Worm (Caenorhabditis elegans) whole organism, L1 larva: ENCODE data around the gene M153.5.

Source experiments
- F16B12.6 ChIP-seq: fragments of 150-350 bp; optimal IDR thresholded peaks from 2 replicates; lab custom pipeline; 2014; ENCODE audit warnings: missing biosample characterization, missing genetic modification characterization
- alr-1 ChIP-seq: fragments of 200-800 bp; sonication (Bioruptor generic); optimal IDR thresholded peaks from 2 replicates; lab custom pipeline; 2018; ENCODE audit warnings: borderline replicate concordance, mild to moderate bottlenecking, missing genetic modification characterization, missing compliant biosample characterization
- aly-2 ChIP-seq: fragments of 150-350 bp; optimal IDR thresholded peaks from 2 replicates; lab custom pipeline; 2014; ENCODE audit warnings: missing biosample characterization, missing genetic modification characterization
- ama-1 ChIP-seq: fragments of 150-350 bp; optimal IDR thresholded peaks from 2 replicates; lab custom pipeline; 2014
- blmp-1 ChIP-seq: fragments of 150-350 bp; optimal IDR thresholded peaks from 2 replicates; lab custom pipeline; 2014; ENCODE audit warnings: missing biosample characterization, missing genetic modification characterization
- ceh-8 ChIP-seq: fragments of 200-800 bp; sonication (Bioruptor generic); optimal IDR thresholded peaks from 2 replicates; lab custom pipeline; 2018; ENCODE audit warnings: mild to moderate bottlenecking, missing genetic modification characterization, moderate library complexity, missing compliant biosample characterization
- ceh-82 ChIP-seq, 3 experiments: fragments of 150-350 bp in 1 of 3; sonication (generic microtip) in 2 of 3; optimal IDR thresholded peaks; 2 replicates each; lab custom pipeline; 2014 to 2017; ENCODE audit warnings: missing biosample characterization in 3 of 3, missing genetic modification characterization in 3 of 3
- ceh-88 ChIP-seq: fragments of 200-800 bp; sonication (Bioruptor generic); IDR thresholded peaks from 2 replicates; pipeline ENCODE4 v1.3.6; 2022; ENCODE audit warnings: missing genetic modification characterization, missing compliant biosample characterization
- dpl-1 ChIP-seq, 3 experiments: fragments of 150-350 bp in 2 of 3; sonication (generic microtip) in 1 of 3; optimal IDR thresholded peaks; 2 replicates each; lab custom pipeline; 2014 to 2017; ENCODE audit warnings: missing biosample characterization in 3 of 3, missing genetic modification characterization in 3 of 3, missing genetic modification reagents in 3 of 3
- dsc-1 ChIP-seq: sonication (generic microtip); optimal IDR thresholded peaks from 2 replicates; lab custom pipeline; 2016; ENCODE audit warnings: mild to moderate bottlenecking, missing genetic modification characterization, missing compliant biosample characterization
- efl-1 ChIP-seq, 4 experiments: fragments of 150-350 bp; optimal IDR thresholded peaks in 3 of 4; peaks in 1 of 4; 1 replicate in 1 of 4; 2 replicates in 3 of 4; lab custom pipeline; 2014; ENCODE audit warnings: missing biosample characterization in 2 of 4, missing genetic modification characterization in 2 of 4, missing genetic modification reagents in 2 of 4
- egl-13 ChIP-seq: sonication (generic microtip); optimal IDR thresholded peaks from 2 replicates; lab custom pipeline; 2016; ENCODE audit warnings: missing genotype, missing genetic modification reagents, missing genetic modification characterization, missing compliant biosample characterization
- elt-2 ChIP-seq: sonication (generic microtip); optimal IDR thresholded peaks from 2 replicates; lab custom pipeline; 2016; ENCODE audit warnings: missing genetic modification characterization, mild to moderate bottlenecking, inconsistent platforms, missing compliant biosample characterization, missing genetic modification reagents
- elt-3 ChIP-seq, 6 experiments: fragments of 150-350 bp in 1 of 6; sonication (generic microtip); optimal IDR thresholded peaks; 2 replicates each; lab custom pipeline; 2017 to 2018; ENCODE audit warnings: missing biosample characterization in 6 of 6, missing genetic modification characterization in 6 of 6, inconsistent platforms in 1 of 6
- ets-5 ChIP-seq: fragments of 200-800 bp; sonication (Bioruptor generic); IDR thresholded peaks from 2 replicates; pipeline ENCODE4 v1.3.6; 2022; ENCODE audit warnings: missing genetic modification characterization, missing compliant biosample characterization
- fkh-8 ChIP-seq: sonication (generic microtip); optimal IDR thresholded peaks from 2 replicates; lab custom pipeline; 2016; ENCODE audit warnings: mild to moderate bottlenecking, missing genetic modification characterization, missing compliant biosample characterization
- fos-1 ChIP-seq: fragments of 150-350 bp; optimal IDR thresholded peaks from 2 replicates; lab custom pipeline; 2014; ENCODE audit warnings: missing biosample characterization, missing genetic modification characterization
- hlh-17 ChIP-seq: fragments of 200-800 bp; sonication (Bioruptor generic); optimal IDR thresholded peaks from 2 replicates; lab custom pipeline; 2018; ENCODE audit warnings: missing genetic modification characterization, mild to moderate bottlenecking, missing compliant biosample characterization, moderate library complexity, borderline replicate concordance
- hlh-4 ChIP-seq: sonication (generic microtip); optimal IDR thresholded peaks from 2 replicates; lab custom pipeline; 2016; ENCODE audit warnings: mild to moderate bottlenecking, missing genetic modification characterization, missing compliant biosample characterization
- hpl-2 ChIP-seq: fragments of 150-350 bp; optimal IDR thresholded peaks from 2 replicates; lab custom pipeline; 2014; ENCODE audit warnings: missing biosample characterization, missing genetic modification reagents, missing genetic modification characterization
- isw-1 ChIP-seq: fragments of 200-800 bp; sonication (Bioruptor generic); IDR thresholded peaks from 2 replicates; pipeline ENCODE4 v1.3.6; 2022; ENCODE audit warnings: missing genetic modification characterization, missing compliant biosample characterization
- jun-1 ChIP-seq: fragments of 150-350 bp; optimal IDR thresholded peaks from 2 replicates; lab custom pipeline; 2014; ENCODE audit warnings: missing biosample characterization, missing genetic modification reagents, missing genetic modification characterization
- lin-13 ChIP-seq: fragments of 150-350 bp; optimal IDR thresholded peaks from 2 replicates; lab custom pipeline; 2014; ENCODE audit warnings: missing biosample characterization, missing genetic modification reagents, missing genetic modification characterization
- lin-14 ChIP-seq: fragments of 200-800 bp; sonication (Bioruptor generic); optimal IDR thresholded peaks from 2 replicates; lab custom pipeline; 2018; ENCODE audit warnings: mild to moderate bottlenecking, missing genetic modification characterization, moderate library complexity, missing compliant biosample characterization
- lsy-2 ChIP-seq, 2 experiments: fragments of 150-350 bp; optimal IDR thresholded peaks; 2 replicates each; lab custom pipeline; 2014; ENCODE audit warnings: missing biosample characterization in 2 of 2, missing genetic modification characterization in 2 of 2
- mdl-1 ChIP-seq, 2 experiments: fragments of 150-350 bp; optimal IDR thresholded peaks; 2 replicates each; lab custom pipeline; 2014 to 2017; ENCODE audit warnings: missing biosample characterization in 2 of 2, missing genetic modification characterization in 2 of 2, inconsistent platforms in 1 of 2
- nhr-19 ChIP-seq: fragments of 200-800 bp; sonication (Bioruptor generic); conservative IDR thresholded peaks from 2 replicates; pipeline ENCODE4 v1.3.6; 2022; ENCODE audit warnings: missing genetic modification characterization, missing compliant biosample characterization
- nhr-47 ChIP-seq: sonication (generic microtip); optimal IDR thresholded peaks from 2 replicates; lab custom pipeline; 2016; ENCODE audit warnings: mild to moderate bottlenecking, missing genetic modification characterization, moderate library complexity, missing compliant biosample characterization
- nhr-76 ChIP-seq: sonication (generic microtip); optimal IDR thresholded peaks from 2 replicates; lab custom pipeline; 2017; ENCODE audit warnings: missing biosample characterization, missing genetic modification characterization
- nhr-84 ChIP-seq: sonication (generic microtip); optimal IDR thresholded peaks from 2 replicates; lab custom pipeline; 2017; ENCODE audit warnings: missing biosample characterization, missing genetic modification characterization
- nhr-85 ChIP-seq: sonication (generic microtip); peaks from one replicate; lab custom pipeline; 2016; ENCODE audit warnings: missing genetic modification characterization, inconsistent platforms, missing compliant biosample characterization
- pag-3 ChIP-seq: sonication (generic microtip); optimal IDR thresholded peaks from 2 replicates; lab custom pipeline; 2017; ENCODE audit warnings: missing genetic modification characterization, mild to moderate bottlenecking, missing compliant biosample characterization, antibody characterized with exemption, borderline replicate concordance; ENCODE audit not compliant: insufficient read depth
- skn-1 ChIP-seq: fragments of 150-350 bp; optimal IDR thresholded peaks from 2 replicates; lab custom pipeline; 2014; ENCODE audit warnings: missing biosample characterization, missing genetic modification characterization
- snpc-4 ChIP-seq: fragments of 150-350 bp; optimal IDR thresholded peaks from 2 replicates; lab custom pipeline; 2014; ENCODE audit warnings: missing biosample characterization, missing genetic modification characterization
- sup-37 ChIP-seq: fragments of 200-800 bp; sonication (Bioruptor generic); optimal IDR thresholded peaks from 2 replicates; lab custom pipeline; 2018; ENCODE audit warnings: mild to moderate bottlenecking, missing genetic modification characterization, missing compliant biosample characterization
- unc-86 ChIP-seq: sonication (generic microtip); optimal IDR thresholded peaks from 2 replicates; lab custom pipeline; 2016; ENCODE audit warnings: missing genetic modification characterization, missing compliant biosample characterization
- vab-15 ChIP-seq: sonication (generic microtip); optimal IDR thresholded peaks from 2 replicates; lab custom pipeline; 2017; ENCODE audit warnings: missing genotype, mild to moderate bottlenecking, missing genetic modification characterization, missing compliant biosample characterization
- xbp-1 ChIP-seq: sonication (generic microtip); optimal IDR thresholded peaks from 2 replicates; lab custom pipeline; 2016; ENCODE audit warnings: missing genetic modification characterization, missing compliant biosample characterization
- zag-1 ChIP-seq: fragments of 150-350 bp; optimal IDR thresholded peaks from 2 replicates; lab custom pipeline; 2014; ENCODE audit warnings: missing biosample characterization, missing genetic modification characterization
- zip-4 ChIP-seq: fragments of 200-800 bp; sonication (Bioruptor generic); optimal IDR thresholded peaks from 2 replicates; lab custom pipeline; 2018; ENCODE audit warnings: mild to moderate bottlenecking, missing genetic modification characterization, moderate library complexity, missing compliant biosample characterization

The M153.5 gene

DNA sequence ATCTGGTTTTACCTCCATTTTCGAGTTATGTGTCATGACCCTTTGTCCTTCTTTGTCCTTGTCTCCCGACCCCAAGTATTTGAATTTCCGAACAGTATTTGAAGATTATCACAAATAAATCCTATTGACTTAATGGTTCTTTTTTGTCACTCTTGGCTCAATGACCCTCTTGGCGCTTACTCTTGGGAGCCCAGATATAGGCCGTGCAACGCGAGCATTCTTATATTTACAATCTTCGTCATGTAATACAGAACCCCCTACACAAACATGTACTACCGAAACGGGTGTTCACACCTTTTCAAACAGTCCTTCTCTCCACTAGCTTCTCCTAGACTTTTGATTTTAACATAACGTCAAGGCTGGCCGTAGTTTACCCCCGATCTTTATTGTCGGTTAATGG is at the start of gene M153.5:
M153.5 (plus strand) TSS at position 301 of the 400 bp plus-strand sequence.
- no peak for TF ChIP-seq F16B12.6

DNA sequence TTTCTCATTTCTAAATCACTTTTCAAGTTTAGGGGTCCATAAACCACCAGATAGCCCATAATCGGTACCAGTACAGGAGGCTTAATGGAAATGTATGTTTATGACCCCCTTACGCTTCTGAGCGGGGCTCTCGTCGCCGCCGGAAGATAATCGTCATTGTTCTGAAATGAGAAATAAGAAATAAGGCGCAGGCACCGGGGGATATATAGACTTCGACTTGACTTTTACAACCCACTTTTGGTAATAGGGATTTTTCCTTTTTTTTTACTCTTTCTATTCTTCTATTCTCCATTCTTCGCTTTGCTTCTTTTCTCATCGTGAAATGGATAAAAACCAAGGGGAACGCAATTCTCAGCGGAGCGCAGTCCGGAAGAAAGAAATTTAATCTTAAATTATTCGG is 48.6 kb upstream of the M153.5 start:
- no peak for TF ChIP-seq nhr-85
- TF ChIP-seq efl-1 (optimal IDR thresholded peaks at IDR 0.05; lab: Kevin White, UChicago) = no peak
- TF ChIP-seq efl-1 (GFP tag; optimal IDR thresholded peaks at IDR 0.05 in 1 of 2; lab: Kevin White, UChicago) = peak in 1 of 2 experiments; percentile 58

DNA sequence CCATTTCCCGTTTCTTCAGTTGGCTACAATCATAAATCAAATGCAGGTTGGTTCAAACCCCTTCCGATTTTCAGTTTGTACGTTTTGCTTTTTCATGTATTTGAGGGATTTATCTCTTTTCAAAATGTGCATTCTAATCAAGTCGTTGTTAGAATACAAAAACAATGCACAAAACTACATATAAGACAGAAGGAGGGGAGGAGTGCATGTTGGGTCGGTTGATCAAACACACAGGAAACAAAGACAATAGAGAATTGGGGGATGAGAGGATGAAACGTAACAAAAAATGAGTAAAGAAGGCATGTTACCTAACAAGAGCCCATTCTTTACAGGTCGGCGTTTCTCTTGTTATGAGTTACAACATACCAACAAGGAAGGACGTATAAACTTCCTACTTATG is 45.8 kb upstream of the M153.5 start:
- TF ChIP-seq blmp-1 (no peak), ceh-88 (GFP tag; lab: Robert Waterston, UW) (no peak), hpl-2 (GFP tag; lab: Kevin White, UChicago) (no peak), vab-15 (tag; lab: Kevin White, UChicago) (no peak), nhr-85 (no peak), fkh-8 (tag; lab: Kevin White, UChicago) (no peak)

DNA sequence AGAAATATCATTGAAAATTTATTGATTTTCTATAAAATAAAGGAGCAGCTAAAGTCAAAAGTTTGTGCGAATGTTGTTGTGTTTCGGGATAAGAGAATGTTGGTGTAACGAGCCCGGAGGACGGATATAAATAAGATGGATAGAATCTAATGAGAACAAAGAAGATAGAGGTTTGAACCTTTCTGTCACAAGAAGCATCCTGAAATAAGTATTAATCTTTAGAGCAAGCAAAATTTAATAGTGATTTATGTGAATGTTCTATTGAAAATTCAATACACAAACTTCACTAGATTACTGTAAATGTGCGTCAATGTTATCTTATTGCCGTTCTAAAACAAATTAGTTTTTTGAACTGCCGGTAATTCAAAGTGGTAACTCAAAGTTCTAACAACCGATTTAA is 40.1 kb upstream of the M153.5 start, which contains the start of gene W03G11.3:
W03G11.3 (minus strand) TSS at position 101 of the 400 bp plus-strand sequence.
- TF ChIP-seq isw-1 (GFP tag; lab: Robert Waterston, UW) (no peak), snpc-4 (no peak), skn-1 (no peak), nhr-19 (GFP tag; lab: Robert Waterston, UW) (no peak), xbp-1 (tag; lab: Kevin White, UChicago) (no peak), efl-1 (optimal IDR thresholded peaks at IDR 0.05; lab: Kevin White, UChicago) (no peak), efl-1 (GFP tag; optimal IDR thresholded peaks at IDR 0.05 in 1 of 2; lab: Kevin White, UChicago) (no peak), ets-5 (no peak)

DNA sequence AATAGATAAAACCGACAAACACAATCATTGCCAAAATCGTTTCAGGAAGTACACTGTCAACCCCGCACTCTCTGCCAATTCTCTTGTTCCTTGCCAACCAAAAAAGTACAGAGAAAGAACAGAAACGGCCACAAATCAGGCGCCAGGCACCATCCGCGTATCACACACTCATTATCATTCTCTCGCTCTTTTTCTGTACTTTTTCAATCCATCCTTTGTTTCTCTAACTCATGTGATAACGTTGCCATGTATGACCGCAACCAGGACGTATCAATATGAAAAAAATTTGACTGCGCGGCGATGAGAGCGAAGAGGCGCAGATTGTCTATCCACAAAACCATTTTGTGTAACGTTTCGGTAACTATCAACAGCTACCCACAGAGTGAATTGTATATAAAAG is 39.2 kb upstream of the M153.5 start, which contains the start of gene col-181:
col-181 (plus strand) TSS at position 301 of the 400 bp plus-strand sequence.
- TF ChIP-seq pag-3 (tag; lab: Kevin White, UChicago) (peak; percentile 7), fos-1 (tag; lab: Kevin White, UChicago) (no peak)
- TF ChIP-seq, all 84 proteins: peak for 1

DNA sequence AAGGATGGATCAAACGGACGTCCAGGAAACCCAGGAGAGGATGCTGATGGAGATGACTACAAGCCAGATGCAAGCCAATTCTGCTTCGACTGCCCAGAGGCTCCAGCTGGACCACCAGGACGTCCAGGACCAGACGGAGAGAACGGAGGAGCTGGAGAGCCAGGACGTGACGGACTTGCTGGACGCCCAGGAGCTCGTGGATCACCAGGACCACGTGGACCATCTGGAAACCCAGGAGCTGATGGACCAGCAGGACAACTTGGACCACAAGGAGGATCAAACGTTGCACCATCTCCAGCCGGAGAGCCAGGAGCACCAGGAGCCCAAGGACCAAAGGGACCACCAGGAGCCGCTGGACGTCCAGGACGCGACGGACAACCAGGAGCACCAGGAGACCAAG is 38.3 kb upstream of the M153.5 start:
- TF ChIP-seq ceh-82 (tag; optimal IDR thresholded peaks at IDR 0.05; lab: Kevin White, UChicago) = no peak
- no peak for TF ChIP-seq skn-1
- no peak for TF ChIP-seq egl-13 (tag; lab: Kevin White, UChicago)
- no peak for TF ChIP-seq zip-4
- TF ChIP-seq hlh-17 = no peak
- no peak for TF ChIP-seq aly-2 (tag; lab: Kevin White, UChicago)
- TF ChIP-seq xbp-1 (tag; lab: Kevin White, UChicago) = no peak
- no peak for TF ChIP-seq fos-1 (tag; lab: Kevin White, UChicago)
- TF ChIP-seq hlh-4 (tag; lab: Kevin White, UChicago) = no peak
- TF ChIP-seq ama-1 = no peak
- TF ChIP-seq sup-37 (GFP tag; lab: Kevin White, UChicago) = no peak
- TF ChIP-seq unc-86 (tag; lab: Kevin White, UChicago) = no peak
- TF ChIP-seq nhr-84 (tag; lab: Kevin White, UChicago) = no peak
- TF ChIP-seq lsy-2 (tag; optimal IDR thresholded peaks at IDR 0.05; lab: Kevin White, UChicago) = no peak
- no peak for TF ChIP-seq zag-1
- no peak for TF ChIP-seq elt-3 (tag; optimal IDR thresholded peaks at IDR 0.05; lab: Kevin White, UChicago)
- TF ChIP-seq elt-2 (tag; lab: Kevin White, UChicago) = no peak

DNA sequence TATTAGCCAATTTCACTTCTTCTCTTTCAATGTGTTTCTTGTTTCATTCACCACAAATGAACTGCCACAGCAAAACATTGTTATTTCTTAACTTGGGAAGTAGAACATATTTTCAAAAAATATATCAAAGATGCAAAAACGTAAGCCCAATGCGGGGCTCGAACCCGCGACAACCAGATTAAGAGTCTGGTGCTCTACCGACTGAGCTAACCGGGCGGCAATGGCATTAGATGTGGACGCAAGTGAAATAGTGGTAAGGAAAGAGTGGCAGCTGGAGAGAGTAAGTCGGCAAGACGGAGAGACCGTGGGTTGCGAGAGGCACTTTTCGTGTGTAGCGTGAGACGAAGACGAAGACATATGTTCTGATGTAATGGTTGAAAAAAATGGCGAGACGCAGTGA is 37.8 kb upstream of the M153.5 start:
- TF ChIP-seq ets-5 = no peak
- peak; percentile 52 for TF ChIP-seq fos-1 (tag; lab: Kevin White, UChicago)
- peak; percentile 87 for TF ChIP-seq lin-14 (GFP tag; lab: Kevin White, UChicago)
- TF ChIP-seq dpl-1 (GFP tag; optimal IDR thresholded peaks at IDR 0.05; lab: Kevin White, UChicago) = peak in 2 of 3 experiments; percentile 4 to 13
- TF ChIP-seq snpc-4 = no peak
- TF ChIP-seq nhr-76 = no peak
- TF ChIP-seq ceh-8 (GFP tag; lab: Kevin White, UChicago) = peak; percentile 79
- TF ChIP-seq lin-13 = peak; percentile 19
- TF ChIP-seq jun-1 = peak; percentile 75
- TF ChIP-seq dsc-1 (tag; lab: Kevin White, UChicago) = peak; percentile 95
- TF ChIP-seq hpl-2 (GFP tag; lab: Kevin White, UChicago) = no peak
- no peak for TF ChIP-seq pag-3 (tag; lab: Kevin White, UChicago)
- peak; percentile 74 to 80 (median 78) for TF ChIP-seq ceh-82 (tag; optimal IDR thresholded peaks at IDR 0.05; lab: Kevin White, UChicago)
- peak; percentile 88 for TF ChIP-seq nhr-47 (tag; lab: Kevin White, UChicago)
- TF ChIP-seq alr-1 (tag; lab: Kevin White, UChicago) = no peak
- TF ChIP-seq vab-15 (tag; lab: Kevin White, UChicago) = peak; percentile 71
- peak in 1 of 2 experiments; percentile 59 for TF ChIP-seq mdl-1 (tag; optimal IDR thresholded peaks at IDR 0.05; lab: Kevin White, UChicago)
